Worm (Caenorhabditis elegans): ENCODE data around the gene srx-78.

DNA sequence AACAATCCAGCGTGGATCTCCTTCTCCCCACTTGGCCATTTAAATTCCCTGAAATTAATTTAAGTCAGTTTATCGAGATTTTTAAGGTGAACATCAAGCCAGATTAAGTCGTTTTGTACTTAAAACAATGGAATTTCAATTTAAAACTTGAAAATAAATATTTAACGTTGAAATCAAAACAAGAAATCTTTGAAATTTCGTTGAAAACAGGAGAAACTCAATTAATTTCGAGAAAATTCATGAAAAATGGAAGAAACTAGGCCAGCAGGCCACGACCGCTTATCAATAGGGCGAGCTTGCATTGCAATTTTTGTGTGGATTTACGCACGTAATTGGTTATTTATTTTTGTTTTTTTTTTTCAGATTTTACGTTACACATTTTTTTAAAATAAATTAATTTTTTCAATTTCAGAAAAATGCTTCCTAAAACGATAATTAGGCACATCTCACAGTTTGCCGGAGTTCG lies 9.5 kb upstream of the srx-78 start, which contains the start of the genes ahsa-1 and C01G10.7:
- TF ChIP-seq him-1 (tag; optimal IDR thresholded peaks at IDR 0.05) (peak; percentile 88), W03F9.2 (tag; optimal IDR thresholded peaks at IDR 0.05) (peak; percentile 96), dao-5 (tag; optimal IDR thresholded peaks at IDR 0.05) (no peak)

Data from whole organism, L4/young adult.